Worm (Caenorhabditis elegans) whole organism, L2 larva: ENCODE data around the gene F11A5.9.

Experiments used
- ZK546.5 ChIP-seq: sonication (generic microtip); optimal IDR thresholded peaks from 2 replicates; lab custom pipeline; 2017; ENCODE audit warnings: missing biosample characterization, missing genetic modification characterization
- blmp-1 ChIP-seq: sonication (generic microtip); optimal IDR thresholded peaks from 2 replicates; lab custom pipeline; 2017; ENCODE audit warnings: missing genetic modification characterization, mild to moderate bottlenecking, missing compliant biosample characterization, antibody characterized with exemption, moderate library complexity; ENCODE audit not compliant: insufficient read depth
- egl-27 ChIP-seq: sonication (generic microtip); optimal IDR thresholded peaks from 3 replicates; lab custom pipeline; 2017; ENCODE audit warnings: missing biosample characterization, missing genetic modification reagents, missing genetic modification characterization
- nhr-10 ChIP-seq: sonication (generic microtip); optimal IDR thresholded peaks from 2 replicates; lab custom pipeline; 2017; ENCODE audit warnings: missing biosample characterization, missing genetic modification characterization
- nhr-11 ChIP-seq: fragments of 150-350 bp; optimal IDR thresholded peaks from 2 replicates; lab custom pipeline; 2014; ENCODE audit warnings: missing biosample characterization, missing genetic modification characterization

DNA sequence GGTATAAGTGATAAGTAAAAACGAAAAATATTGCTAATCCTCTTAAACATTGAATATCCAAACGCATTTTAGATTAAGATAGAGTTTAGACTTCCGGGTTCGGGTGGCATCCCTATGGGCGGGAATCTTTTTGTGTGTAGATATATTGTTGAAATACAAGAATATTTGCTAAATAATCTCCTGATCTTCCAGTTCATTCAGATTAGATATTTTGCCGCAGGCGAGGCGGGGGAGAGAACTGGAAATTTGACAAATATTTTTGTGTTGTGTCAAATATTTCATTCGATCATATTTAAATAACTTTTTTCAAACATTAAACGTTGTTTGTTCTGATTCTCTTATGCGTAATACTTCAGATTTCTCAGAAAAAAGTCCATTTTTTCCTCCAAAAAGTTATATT, 4.9 kb upstream of the F11A5.9 start, which contains the start of gene oac-15:
- TF ChIP-seq egl-27 (tag; lab: Kevin White, UChicago) (no peak), nhr-10 (tag; lab: Kevin White, UChicago) (no peak), blmp-1 (no peak), ZK546.5 (tag; lab: Kevin White, UChicago) (no peak), nhr-11 (tag; lab: Kevin White, UChicago) (no peak)
